Worm (Caenorhabditis elegans) whole organism, L2 larva: Measurements from ENCODE around the gene fbxb-41.
"Not testable (repeated sequence)": the region's sequence is repeated elsewhere in the genome, so short reads cannot be mapped to it uniquely, and the experiment has no call there.

Experiments used
- F13H6.1 ChIP-seq: sonication (generic microtip); optimal IDR thresholded peaks from 2 replicates; lab custom pipeline; 2016; ENCODE audit warnings: missing genetic modification characterization, missing compliant biosample characterization
- ama-1 ChIP-seq: fragments of 150-350 bp; optimal IDR thresholded peaks from 2 replicates; lab custom pipeline; 2018; ENCODE audit warnings: inconsistent platforms
- elt-3 ChIP-seq: sonication (generic microtip); optimal IDR thresholded peaks from 2 replicates; lab custom pipeline; 2017; ENCODE audit warnings: missing biosample characterization, missing genetic modification characterization
- fos-1 ChIP-seq: fragments of 150-350 bp; optimal IDR thresholded peaks from 2 replicates; lab custom pipeline; 2014; ENCODE audit warnings: missing biosample characterization, missing genetic modification characterization
- lsy-2 ChIP-seq, 2 experiments: fragments of 150-350 bp in 1 of 2; sonication (generic microtip) in 1 of 2; optimal IDR thresholded peaks; 2 replicates each; lab custom pipeline; 2014 to 2017; ENCODE audit warnings: missing biosample characterization in 2 of 2, missing genetic modification characterization in 2 of 2
- mab-5 ChIP-seq: fragments of 150-350 bp; optimal IDR thresholded peaks from 2 replicates; lab custom pipeline; 2014; ENCODE audit warnings: missing biosample characterization, missing genetic modification characterization
- nhr-11 ChIP-seq: fragments of 150-350 bp; optimal IDR thresholded peaks from 2 replicates; lab custom pipeline; 2014; ENCODE audit warnings: missing biosample characterization, missing genetic modification characterization
- nhr-23 ChIP-seq: fragments of 150-350 bp; optimal IDR thresholded peaks from 2 replicates; lab custom pipeline; 2014; ENCODE audit warnings: missing biosample characterization, missing genetic modification reagents, missing genetic modification characterization
- nhr-25 ChIP-seq: fragments of 150-350 bp; sonication (generic microtip); optimal IDR thresholded peaks from 3 replicates; lab custom pipeline; 2014; ENCODE audit warnings: missing biosample characterization, missing genetic modification characterization
- nhr-77 ChIP-seq: fragments of 150-350 bp; optimal IDR thresholded peaks from 2 replicates; lab custom pipeline; 2014; ENCODE audit warnings: missing biosample characterization, missing genetic modification characterization
- skn-1 ChIP-seq: sonication (generic microtip); optimal IDR thresholded peaks from 2 replicates; lab custom pipeline; 2017; ENCODE audit warnings: missing biosample characterization, missing genetic modification characterization
- snpc-4 ChIP-seq: fragments of 150-350 bp; optimal IDR thresholded peaks from 2 replicates; lab custom pipeline; 2014; ENCODE audit warnings: missing biosample characterization, missing genetic modification characterization
- unc-62 ChIP-seq: fragments of 150-350 bp; optimal IDR thresholded peaks from 2 replicates; lab custom pipeline; 2014; ENCODE audit warnings: missing biosample characterization, missing genetic modification reagents, missing genetic modification characterization
- ztf-4 ChIP-seq: fragments of 150-350 bp; optimal IDR thresholded peaks from 2 replicates; lab custom pipeline; 2014; ENCODE audit warnings: missing biosample characterization, missing genetic modification characterization

DNA sequence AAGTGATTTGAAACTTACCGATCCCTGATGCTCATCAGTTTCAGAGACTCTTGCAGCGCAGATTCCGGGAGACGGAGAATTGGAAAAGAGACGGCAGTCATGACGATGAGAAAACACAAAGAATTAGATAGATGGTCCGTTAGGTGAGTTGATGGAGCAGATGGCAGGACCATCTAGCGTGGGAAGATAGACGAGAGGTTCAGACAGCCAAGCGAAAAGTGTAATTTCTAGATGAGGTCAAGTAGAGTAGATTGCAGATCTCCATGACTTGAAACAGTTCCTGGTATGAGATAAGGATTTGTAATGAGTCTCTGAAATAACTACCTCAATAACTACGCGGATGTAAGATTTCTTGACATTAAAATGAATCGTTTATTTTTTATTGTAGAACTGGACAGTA lies 46.0 kb downstream of the fbxb-41 start, which contains the start of gene F45D11.11:
- not testable (repeated sequence) for TF ChIP-seq skn-1 (tag; lab: Kevin White, UChicago); F13H6.1 (tag; lab: Kevin White, UChicago); ama-1 (lab: Kevin White, UChicago); nhr-11 (tag; lab: Kevin White, UChicago); unc-62 (GFP tag; lab: Kevin White, UChicago); lsy-2 (tag; optimal IDR thresholded peaks at IDR 0.05; lab: Kevin White, UChicago); snpc-4 (tag; lab: Kevin White, UChicago); nhr-77 (tag; lab: Kevin White, UChicago); elt-3 (tag; lab: Kevin White, UChicago); nhr-23 (tag; lab: Kevin White, UChicago); nhr-25 (tag; lab: Kevin White, UChicago); mab-5 (tag; lab: Kevin White, UChicago); fos-1 (tag; lab: Kevin White, UChicago); ztf-4 (tag; lab: Kevin White, UChicago)
